Worm (Caenorhabditis elegans): ENCODE results near the gene ttm-1.

DNA sequence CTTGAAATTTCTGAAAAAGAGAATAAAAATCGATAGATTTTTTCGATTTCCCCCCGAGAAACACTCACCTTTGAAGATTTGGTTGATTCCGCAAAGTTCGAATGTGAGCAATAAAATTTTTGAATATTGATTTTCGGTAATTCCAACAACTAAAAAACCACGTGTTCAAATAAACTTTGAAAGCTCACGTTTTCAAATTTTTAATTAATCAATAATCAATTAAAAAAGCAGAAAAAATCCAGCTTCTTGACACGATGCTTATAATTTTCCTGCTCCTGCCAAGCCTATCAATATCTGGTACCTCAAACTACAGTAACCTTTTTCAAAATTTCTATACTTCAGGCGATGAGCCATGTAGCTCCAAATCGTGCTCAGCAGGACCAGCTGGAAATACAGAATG, 20.6 kb upstream of the ttm-1 start, which contains the start of gene ZK1010.5:
- TF ChIP-seq tab-1 (GFP tag; IDR thresholded peaks at IDR 0.05) (no peak), cog-1 (tag; optimal IDR thresholded peaks at IDR 0.05) (no peak)
